Worm (Caenorhabditis elegans): ENCODE data around the gene dml-1.
"Not testable (repeated sequence)": the region's sequence is repeated elsewhere in the genome, so short reads cannot be mapped to it uniquely, and the experiment has no call there.

dml-1 gene

DNA sequence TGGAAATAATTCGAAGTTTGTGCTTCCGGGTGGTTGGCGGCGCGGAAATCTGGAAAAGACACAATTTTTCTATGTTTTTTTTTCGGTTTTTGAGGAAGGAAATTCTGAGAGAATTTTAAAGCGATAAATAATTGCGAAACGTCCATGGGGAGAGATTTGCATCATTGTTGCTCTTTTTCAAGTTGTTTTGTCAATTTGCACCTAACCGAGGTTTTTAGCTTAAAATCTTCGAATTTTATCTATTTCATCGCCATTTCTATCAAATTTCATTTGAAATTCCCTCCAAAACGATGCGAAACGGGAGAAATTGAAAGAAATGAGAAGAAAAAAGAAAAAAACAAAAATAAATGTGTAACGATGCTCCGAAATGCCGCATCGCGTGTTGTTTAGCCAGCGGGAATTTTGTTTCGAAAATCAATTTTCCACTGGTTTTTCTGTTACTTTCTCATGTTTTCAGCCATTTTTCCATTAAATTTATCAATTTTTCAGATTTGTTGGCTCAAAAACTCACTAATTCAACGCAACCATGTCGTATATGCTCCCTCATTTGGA is 3.7 kb downstream of the dml-1 start, which contains the start of the genes nprt-1 and dib-1:
TSS of gene nprt-1 (minus strand) at position 51 of the 552 bp plus-strand sequence.
TSS of gene dib-1 (plus strand) at position 482 of the 552 bp plus-strand sequence.
- no peak for TF ChIP-seq unc-62 (GFP tag; optimal IDR thresholded peaks at IDR 0.05)

DNA sequence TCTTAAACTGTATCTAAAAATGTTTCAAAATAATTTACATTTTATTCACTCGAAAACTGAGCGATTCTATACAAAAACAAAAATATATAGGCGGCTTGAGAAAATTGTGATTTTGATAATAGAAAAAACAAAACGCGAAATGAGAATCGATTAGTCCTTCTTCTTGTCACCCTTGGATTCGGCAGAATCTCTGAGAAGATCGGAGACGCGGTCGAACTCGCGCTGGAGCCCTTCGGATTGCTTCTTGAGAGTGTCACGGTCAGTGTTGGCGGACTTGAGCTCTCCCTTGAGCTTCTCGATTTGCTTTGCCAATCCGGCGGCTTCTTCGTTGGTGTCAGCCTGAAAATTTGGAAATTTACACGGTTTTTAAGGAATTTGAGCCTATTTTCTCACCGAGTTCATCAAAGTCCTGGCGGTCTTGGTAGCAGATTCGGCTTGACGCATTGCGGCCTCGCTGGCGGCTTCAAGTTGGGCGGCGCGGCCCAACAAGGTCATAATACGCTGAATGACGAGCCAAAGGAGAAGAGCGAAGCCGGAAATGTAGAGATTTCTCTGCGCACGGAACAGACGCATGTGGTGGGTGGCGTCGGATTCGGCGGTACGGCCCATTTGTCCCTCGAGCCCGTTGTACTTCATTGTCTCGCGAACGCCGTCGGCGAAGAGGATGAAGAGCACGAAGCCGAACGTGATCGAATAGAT is 4.9 kb downstream of the dml-1 start:
- TF ChIP-seq unc-62 (GFP tag; optimal IDR thresholded peaks at IDR 0.05) = no peak

DNA sequence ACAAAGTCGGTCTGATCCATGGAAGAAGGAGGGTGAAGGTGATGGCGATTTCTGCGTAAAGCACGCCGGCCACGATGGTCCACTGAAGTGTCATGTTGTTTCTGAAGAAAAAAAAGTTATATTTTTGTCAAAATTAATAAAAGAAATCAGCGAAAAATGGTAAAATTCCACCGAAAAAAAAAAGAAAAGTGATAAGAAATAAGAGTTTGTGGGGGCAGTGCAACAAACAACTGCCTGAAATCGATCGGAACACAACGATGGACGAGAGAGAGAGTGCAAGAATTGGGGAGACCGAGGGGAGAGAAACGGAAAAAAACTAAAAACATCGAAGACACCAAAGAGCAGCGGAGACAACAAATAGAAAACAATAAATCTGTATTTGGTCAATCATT is 5.6 kb downstream of the dml-1 start, which contains the start of gene Y54G2A.18:
TSS of gene Y54G2A.18 (minus strand) at position 101 of the 392 bp plus-strand sequence.
- TF ChIP-seq unc-62 (GFP tag; optimal IDR thresholded peaks at IDR 0.05) = no peak

DNA sequence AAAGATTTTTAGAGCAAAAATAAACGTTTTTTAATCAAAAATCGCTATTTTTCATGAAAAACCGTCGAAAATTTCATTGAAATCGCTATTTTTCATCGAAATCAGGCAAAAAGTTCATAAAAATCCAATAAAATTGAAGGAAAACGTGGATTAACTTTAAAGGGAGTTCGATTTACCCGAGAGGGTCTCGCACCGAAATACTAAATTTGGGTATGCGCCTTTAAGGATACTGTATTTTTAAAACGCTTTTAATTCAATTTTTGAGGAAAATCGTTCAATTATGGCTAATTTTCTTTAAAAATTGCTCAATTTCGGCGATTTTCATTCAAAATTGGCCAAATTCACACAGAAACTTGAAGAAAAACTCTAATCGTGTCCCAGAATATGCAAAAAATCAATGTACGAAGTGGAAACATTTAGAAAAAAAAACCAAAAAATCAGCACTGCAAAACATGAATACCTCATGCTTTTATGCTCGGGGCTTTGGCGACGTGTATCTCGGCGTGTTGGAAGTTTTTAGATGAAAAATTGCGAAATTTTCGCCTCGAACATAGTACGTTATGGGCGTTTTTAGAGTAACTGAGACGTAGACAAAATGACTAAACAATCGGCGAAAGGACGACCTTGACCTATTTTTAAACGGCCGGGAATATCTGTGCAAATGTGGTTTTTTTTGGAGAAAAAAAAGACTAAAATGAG is 6.2 kb downstream of the dml-1 start:
- TF ChIP-seq unc-62 (GFP tag; optimal IDR thresholded peaks at IDR 0.05) = no peak

DNA sequence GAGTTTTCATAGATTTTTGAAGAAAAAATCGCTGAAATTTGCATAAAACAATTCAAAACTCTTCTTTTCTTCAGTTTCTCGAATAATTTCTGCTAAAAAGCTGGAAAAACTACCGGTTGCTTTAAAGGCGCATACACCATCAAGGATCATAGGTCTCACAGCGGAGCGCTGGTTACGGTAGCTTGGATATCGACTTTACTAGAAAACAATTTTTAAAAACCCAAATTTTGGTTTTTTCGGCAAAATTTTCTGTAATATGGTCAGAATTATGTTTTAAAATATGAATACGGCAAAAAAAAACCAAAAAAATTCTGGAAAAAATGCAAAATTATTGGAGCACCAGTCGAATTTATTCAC is 6.7 kb downstream of the dml-1 start:
- TF ChIP-seq unc-62 (GFP tag; optimal IDR thresholded peaks at IDR 0.05) = no peak

DNA sequence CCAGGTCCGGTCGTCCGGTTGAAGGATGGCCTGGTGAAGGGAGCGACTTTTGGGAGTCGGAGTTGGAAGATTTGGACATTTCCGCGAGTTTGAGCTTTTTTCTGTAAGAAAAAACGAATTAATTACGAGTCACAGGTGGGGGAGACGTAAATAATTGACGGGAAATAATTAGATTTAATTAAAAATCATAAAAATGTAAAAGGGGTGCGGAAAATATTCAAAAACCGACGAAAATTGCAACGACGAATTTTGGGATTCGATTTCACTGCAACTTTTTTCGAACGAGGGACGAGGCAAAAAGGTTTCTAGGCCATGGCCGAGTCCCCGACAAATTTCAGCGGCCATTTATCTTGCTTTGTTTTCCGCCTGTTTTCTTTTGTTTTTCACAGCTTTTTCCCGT is 7.9 kb downstream of the dml-1 start, which contains the start of gene Y54G2A.19:
TSS of gene Y54G2A.19 (minus strand) at position 101 of the 400 bp plus-strand sequence.
- not testable (repeated sequence) for TF ChIP-seq unc-62 (GFP tag; optimal IDR thresholded peaks at IDR 0.05)

DNA sequence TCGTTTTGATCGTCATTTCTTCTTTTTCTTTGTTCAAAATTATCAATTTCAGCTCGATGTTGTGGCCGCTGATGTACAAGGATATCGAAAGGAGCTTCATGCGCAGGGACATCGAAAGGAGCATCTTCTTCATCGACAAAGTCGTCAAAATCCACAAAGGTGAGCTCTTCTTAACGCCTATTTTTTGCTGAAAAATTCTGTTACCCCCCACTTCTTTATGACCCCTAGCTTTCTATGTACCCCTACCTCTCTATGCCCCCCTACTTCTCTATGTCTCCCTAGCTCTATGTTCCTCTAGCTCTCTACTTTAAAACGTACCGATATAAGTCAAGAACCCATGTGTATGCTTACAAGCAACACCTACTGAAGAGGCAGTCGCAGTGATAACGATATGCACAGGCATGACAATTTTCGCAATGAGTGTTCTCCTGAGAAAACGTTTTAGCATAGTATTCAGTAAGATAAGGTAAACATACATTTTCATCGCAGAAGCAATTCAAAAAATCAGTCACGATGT is 10.9 kb downstream of the dml-1 start, which contains the start of gene Y54G2A.36:
TSS of gene Y54G2A.36 (plus strand) at position 51 of the 517 bp plus-strand sequence.
- no peak for TF ChIP-seq unc-62 (GFP tag; optimal IDR thresholded peaks at IDR 0.05)

DNA sequence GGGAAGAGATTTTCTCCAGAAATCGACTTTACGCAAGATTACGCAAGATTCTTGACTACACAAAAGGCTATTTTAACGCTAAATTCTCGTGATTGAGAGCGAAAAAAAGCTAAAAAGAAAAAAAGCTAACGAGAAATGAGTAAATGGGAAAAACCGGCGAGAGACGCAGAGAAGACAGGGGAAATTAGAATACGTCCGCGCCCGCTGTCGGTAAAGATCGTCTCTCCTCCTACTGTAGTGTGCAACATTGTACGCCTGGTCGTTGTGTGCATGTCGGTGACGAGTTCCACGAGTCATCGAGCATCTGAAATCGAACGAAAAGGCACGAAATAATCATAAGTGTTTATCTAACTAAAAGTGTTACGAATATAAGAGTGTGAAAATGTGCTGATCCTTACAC is 27.8 kb downstream of the dml-1 start:
- no peak for TF ChIP-seq unc-62 (GFP tag; optimal IDR thresholded peaks at IDR 0.05)

DNA sequence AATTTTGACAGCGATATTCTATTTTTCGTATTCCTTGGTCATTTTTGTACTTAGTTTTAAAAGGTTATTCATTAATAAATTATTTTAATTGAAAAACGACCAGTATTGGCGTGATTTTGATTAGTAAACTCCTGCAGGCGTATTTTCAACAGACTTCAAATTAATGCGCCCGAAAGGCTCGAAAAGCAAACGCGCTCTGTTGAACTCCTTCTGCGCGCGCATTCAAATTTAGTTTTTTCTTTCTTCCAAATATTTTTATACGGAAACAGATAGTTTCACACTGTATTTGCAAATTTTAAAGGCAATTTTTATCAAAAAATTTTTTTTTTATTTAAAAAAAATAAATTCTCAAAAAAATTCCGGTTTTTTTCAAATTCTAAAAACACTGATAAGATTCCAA is 29.3 kb downstream of the dml-1 start:
- no peak for TF ChIP-seq unc-62 (GFP tag; optimal IDR thresholded peaks at IDR 0.05)

DNA sequence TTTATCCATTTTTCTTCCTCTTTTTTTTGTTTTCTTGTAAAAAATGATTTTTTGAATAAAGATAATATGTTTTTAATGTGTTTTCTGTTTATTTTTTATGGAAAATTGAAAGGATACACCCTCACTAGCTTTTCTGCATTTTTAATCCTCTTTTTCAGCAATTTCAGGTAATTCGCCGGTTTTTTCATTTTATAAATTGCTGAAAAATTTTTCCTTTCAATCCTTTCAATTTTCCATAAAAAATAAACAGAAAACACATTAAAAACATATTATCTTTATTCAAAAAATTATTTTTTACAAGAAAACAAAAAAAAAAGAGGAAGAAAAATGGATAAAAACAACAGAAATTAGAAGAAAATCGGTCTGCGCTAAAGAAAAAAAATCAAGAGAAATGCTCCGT is 31.0 kb downstream of the dml-1 start, which contains the start of gene Y54G2A.50:
TSS of gene Y54G2A.50 (plus strand) at position 301 of the 400 bp plus-strand sequence.
- TF ChIP-seq unc-62 (GFP tag; optimal IDR thresholded peaks at IDR 0.05) = not testable (repeated sequence)

DNA sequence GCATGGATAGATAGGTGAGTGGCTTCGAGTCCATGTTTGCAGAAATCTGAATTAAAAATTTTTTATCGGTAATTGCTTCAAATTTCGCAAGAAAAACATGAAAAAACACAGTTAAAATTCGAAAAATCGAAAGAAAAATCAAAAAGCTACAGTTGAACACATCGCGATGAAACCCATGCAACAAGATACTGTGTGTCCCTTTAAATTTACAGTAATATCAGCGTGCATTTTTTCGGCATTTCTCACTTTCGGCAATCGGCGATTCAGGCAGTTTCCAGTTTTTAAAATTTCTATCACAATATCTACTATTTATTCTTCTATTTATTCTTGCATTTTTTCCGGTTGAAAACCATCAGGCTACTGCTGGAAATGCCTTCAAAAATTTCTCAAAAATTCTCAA is 35.4 kb downstream of the dml-1 start, which contains the start of gene fbxc-45:
TSS of gene fbxc-45 (minus strand) at position 48 of the 400 bp plus-strand sequence.
- no peak for TF ChIP-seq unc-62 (GFP tag; optimal IDR thresholded peaks at IDR 0.05)

DNA sequence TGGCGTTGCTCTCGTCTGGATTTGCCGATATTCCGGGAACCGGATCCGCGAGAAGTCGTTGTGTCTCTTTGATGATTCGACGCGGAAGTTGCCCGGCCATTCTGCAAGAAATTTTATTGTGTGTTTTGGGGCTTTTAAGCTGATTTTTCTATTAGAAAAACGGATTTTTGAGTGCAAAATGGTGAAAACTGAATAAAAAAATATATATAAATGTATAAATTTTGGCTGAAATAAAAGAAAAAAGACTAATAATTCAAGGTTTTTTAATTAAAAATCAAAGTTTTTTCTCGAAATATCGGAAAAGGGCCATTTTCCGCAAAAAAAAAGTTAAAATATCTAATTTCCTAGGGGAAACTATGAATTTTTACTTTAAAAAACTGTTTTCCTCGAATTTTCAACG is 38.8 kb downstream of the dml-1 start, which contains the start of gene ubc-13:
TSS of gene ubc-13 (minus strand) at position 101 of the 400 bp plus-strand sequence.
- TF ChIP-seq unc-62 (GFP tag; optimal IDR thresholded peaks at IDR 0.05) = no peak

DNA sequence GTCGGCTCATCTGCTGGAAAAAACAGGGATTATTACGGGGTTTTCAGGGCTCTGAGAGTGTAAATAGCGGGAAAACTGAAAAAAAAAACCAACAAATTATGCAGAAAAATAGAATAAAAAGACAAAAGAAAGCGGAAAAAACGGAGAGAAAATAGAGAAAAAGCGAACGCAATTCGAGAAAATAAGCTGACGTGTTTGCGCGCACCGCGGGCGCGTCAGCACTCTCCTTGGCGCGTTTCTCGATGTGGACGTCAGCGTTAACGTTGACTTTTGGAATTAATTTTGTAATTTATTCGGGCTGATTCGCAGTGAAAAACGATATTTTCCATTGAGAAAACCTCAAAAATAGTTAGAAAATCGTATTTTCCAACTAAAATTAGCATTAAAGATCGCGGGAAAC is 41.7 kb downstream of the dml-1 start, which contains the start of gene manf-1:
TSS of gene manf-1 (minus strand) at position 13 of the 400 bp plus-strand sequence.
- TF ChIP-seq unc-62 (GFP tag; optimal IDR thresholded peaks at IDR 0.05) = no peak

DNA sequence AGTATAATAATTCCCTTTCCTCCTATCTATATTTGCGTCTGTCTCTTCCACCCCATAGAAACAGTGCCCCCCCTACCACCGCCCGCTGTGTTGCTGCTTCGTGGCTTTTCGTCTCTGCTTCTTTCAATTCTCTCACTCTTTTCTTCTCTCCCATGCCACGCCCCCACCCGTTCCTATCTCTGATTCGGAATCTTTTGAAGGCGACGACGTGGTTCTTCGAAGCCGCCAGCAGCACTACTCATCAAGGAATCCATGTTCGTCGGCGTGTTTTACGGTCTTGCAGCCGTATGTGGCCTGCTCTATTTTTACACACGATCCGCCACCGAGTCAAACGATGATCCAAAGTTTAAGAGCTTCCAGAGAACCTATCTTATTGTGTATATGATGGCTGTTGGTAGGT is 44.5 kb downstream of the dml-1 start, which contains the start of gene samt-1:
TSS of gene samt-1 (plus strand) at position 176 of the 400 bp plus-strand sequence.
- TF ChIP-seq unc-62 (GFP tag; optimal IDR thresholded peaks at IDR 0.05) = no peak

DNA sequence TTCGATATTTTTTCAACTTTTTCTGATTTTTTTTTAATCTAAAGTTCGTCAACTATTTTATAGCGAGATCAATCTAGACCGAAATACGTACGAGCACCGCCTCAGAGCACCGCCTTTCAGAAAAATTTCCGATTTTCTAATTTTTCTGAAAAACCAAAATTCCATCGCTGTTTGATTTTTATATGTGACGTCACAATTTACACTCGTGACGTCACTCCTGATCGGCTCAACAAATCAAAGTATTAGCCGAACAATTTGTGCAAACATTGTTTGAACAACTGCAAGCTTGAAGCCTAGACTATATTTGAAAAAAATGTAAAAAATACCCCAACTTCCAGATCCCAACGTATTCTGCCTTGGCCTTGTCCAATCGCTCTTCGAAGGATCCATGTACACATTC is 48.4 kb downstream of the dml-1 start:
- TF ChIP-seq unc-62 (GFP tag; optimal IDR thresholded peaks at IDR 0.05) = no peak
